Worm (Caenorhabditis elegans): ENCODE data around the gene T19H12.3.

ce11 chrV:4868698-4869097 is 16.8 kb upstream of the T19H12.3 start:
- no peak for TF ChIP-seq nhr-77 (tag; optimal IDR thresholded peaks at IDR 0.05)
- TF ChIP-seq nhr-237 (tag; optimal IDR thresholded peaks at IDR 0.05), result no peak
- TF ChIP-seq ama-1 (optimal IDR thresholded peaks at IDR 0.05), result no peak

All from whole organism, L2 larva.